Worm (Caenorhabditis elegans) whole organism, early embryonic: ENCODE data around the gene gck-3.

ENCODE experiments used
- F13C5.2 ChIP-seq: sonication (generic microtip); optimal IDR thresholded peaks from 2 replicates; lab custom pipeline; 2017; ENCODE audit warnings: mild to moderate bottlenecking, missing genetic modification characterization, inconsistent platforms, missing compliant biosample characterization
- ama-1 ChIP-seq: fragments of 150-350 bp; optimal IDR thresholded peaks from 2 replicates; lab custom pipeline; 2014
- ceh-13 ChIP-seq: fragments of 200-800 bp; sonication (Bioruptor generic); optimal IDR thresholded peaks from 2 replicates; lab custom pipeline; 2018; ENCODE audit warnings: mild to moderate bottlenecking, missing genetic modification characterization, missing compliant biosample characterization
- ets-7 ChIP-seq: sonication (generic microtip); optimal IDR thresholded peaks from 2 replicates; lab custom pipeline; 2016; ENCODE audit warnings: missing genotype, missing genetic modification characterization, missing compliant biosample characterization
- flt-1 ChIP-seq: fragments of 200-800 bp; sonication (Bioruptor generic); IDR thresholded peaks from 2 replicates; pipeline ENCODE4 v1.3.6; 2022; ENCODE audit warnings: missing genetic modification characterization, missing compliant biosample characterization
- hmg-4 ChIP-seq: fragments of 200-800 bp; sonication (Bioruptor generic); optimal IDR thresholded peaks from 2 replicates; lab custom pipeline; 2018; ENCODE audit warnings: mild to moderate bottlenecking, missing genetic modification characterization, missing compliant biosample characterization
- pes-1 ChIP-seq: fragments of 200-800 bp; sonication (Bioruptor generic); IDR thresholded peaks from 2 replicates; pipeline ENCODE4 v1.3.6; 2022; ENCODE audit warnings: missing genetic modification reagents, missing genetic modification characterization, missing compliant biosample characterization
- sea-1 ChIP-seq: fragments of 200-800 bp; sonication (Bioruptor generic); conservative IDR thresholded peaks from 2 replicates; pipeline ENCODE4 v1.3.6; 2022; ENCODE audit warnings: missing genetic modification characterization, missing compliant biosample characterization

DNA sequence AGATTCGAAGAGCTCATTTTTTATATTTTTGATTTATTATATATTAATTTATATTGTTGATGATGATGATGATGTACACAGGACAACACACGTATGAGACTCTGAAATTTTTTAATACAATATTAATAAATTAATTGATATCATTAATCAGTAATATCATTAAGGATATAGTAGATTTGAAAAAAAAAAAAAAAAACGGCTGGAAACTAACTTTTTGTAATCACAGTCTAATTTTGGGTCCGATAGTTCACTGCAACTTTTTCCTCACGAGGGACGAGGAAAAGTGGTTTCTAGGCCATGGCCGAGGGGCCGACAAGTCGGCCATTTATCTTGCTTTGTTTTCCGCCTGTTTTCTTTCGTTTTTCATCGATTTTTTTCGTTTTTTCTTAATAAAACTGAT is at the start of gene gck-3:
- TF ChIP-seq ceh-13 (GFP tag; lab: Kevin White, UChicago): no peak
- no peak for TF ChIP-seq hmg-4 (GFP tag; lab: Kevin White, UChicago)
- TF ChIP-seq F13C5.2 (tag; lab: Kevin White, UChicago): no peak
- no peak for TF ChIP-seq ama-1 (lab: Kevin White, UChicago)
- TF ChIP-seq ets-7 (tag; lab: Kevin White, UChicago): no peak
- TF ChIP-seq flt-1 (GFP tag; lab: Robert Waterston, UW): no peak
- no peak for TF ChIP-seq pes-1 (GFP tag; lab: Robert Waterston, UW)
- no peak for TF ChIP-seq sea-1
